Fruit fly (Drosophila melanogaster) whole organism, pupa: ENCODE data around the gene Cnot4.

Experiments
- CG10348 ChIP-seq: fragments of 200-800 bp; sonication (Bioruptor generic); IDR thresholded peaks from 2 replicates; pipeline ENCODE4 v1.3.6; 2022; ENCODE audit warnings: missing biosample characterization, missing genetic modification characterization
- CG12605 ChIP-seq: fragments of 200-800 bp; sonication (Bioruptor generic); IDR thresholded peaks from 2 replicates; pipeline ENCODE4 v1.3.6; 2022; ENCODE audit warnings: missing biosample characterization, missing genetic modification characterization
- CG13204 ChIP-seq: fragments of 200-800 bp; sonication (Bioruptor generic); optimal IDR thresholded peaks from 2 replicates; lab custom pipeline; 2018; ENCODE audit warnings: missing biosample characterization, mild to moderate bottlenecking, missing genetic modification characterization, moderate library complexity
- CG14655 ChIP-seq: fragments of 200-800 bp; sonication (Bioruptor generic); optimal IDR thresholded peaks from 3 replicates; lab custom pipeline; 2017; ENCODE audit warnings: mild to moderate bottlenecking, missing biosample characterization, missing genetic modification reagents, missing genetic modification characterization
- CG15710 ChIP-seq: fragments of 200-800 bp; sonication (Bioruptor generic); optimal IDR thresholded peaks from 2 replicates; lab custom pipeline; 2018; ENCODE audit warnings: missing biosample characterization, mild to moderate bottlenecking, missing genetic modification characterization, moderate library complexity
- CG17806 ChIP-seq: fragments of 200-800 bp; sonication (Bioruptor generic); optimal IDR thresholded peaks from 2 replicates; lab custom pipeline; 2018; ENCODE audit warnings: missing biosample characterization, mild to moderate bottlenecking, missing genetic modification characterization, moderate library complexity
- CG32121 ChIP-seq: fragments of 200-800 bp; sonication (Bioruptor generic); IDR thresholded peaks from 2 replicates; pipeline ENCODE4 v1.3.6; 2022; ENCODE audit warnings: missing biosample characterization, missing genetic modification characterization
- CG34367 ChIP-seq: fragments of 200-800 bp; sonication (Bioruptor generic); optimal IDR thresholded peaks from 2 replicates; lab custom pipeline; 2018; ENCODE audit warnings: missing biosample characterization, mild to moderate bottlenecking, missing genetic modification characterization
- CG4496 ChIP-seq: fragments of 200-800 bp; sonication (Bioruptor generic); IDR thresholded peaks from 3 replicates; pipeline ENCODE4 v1.3.6; 2022; ENCODE audit warnings: missing biosample characterization, missing genetic modification characterization
- CG8159 ChIP-seq: fragments of 200-800 bp; sonication (Bioruptor generic); optimal IDR thresholded peaks from 3 replicates; lab custom pipeline; 2018; ENCODE audit warnings: missing biosample characterization, mild to moderate bottlenecking, missing genetic modification characterization, moderate library complexity
- CG8301 ChIP-seq: fragments of 200-800 bp; sonication (Bioruptor generic); optimal IDR thresholded peaks from 2 replicates; lab custom pipeline; 2018; ENCODE audit warnings: missing biosample characterization, mild to moderate bottlenecking, missing genetic modification characterization
- CG9948 ChIP-seq: fragments of 200-800 bp; sonication (Bioruptor generic); optimal IDR thresholded peaks from 2 replicates; lab custom pipeline; 2018; ENCODE audit warnings: missing biosample characterization, mild to moderate bottlenecking, missing genetic modification characterization, moderate library complexity
- D1 ChIP-seq: fragments of 200-800 bp; sonication (Bioruptor generic); optimal IDR thresholded peaks from 2 replicates; lab custom pipeline; 2018; ENCODE audit warnings: missing biosample characterization, mild to moderate bottlenecking, missing genetic modification characterization, moderate library complexity
- EcR ChIP-seq: fragments of 200-800 bp; sonication (Bioruptor generic); optimal IDR thresholded peaks from 3 replicates; lab custom pipeline; 2019; ENCODE audit warnings: missing biosample characterization, missing genetic modification characterization, mild to moderate bottlenecking, moderate library complexity, missing genetic modification reagents
- Ets98B ChIP-seq: fragments of 200-800 bp; sonication (Bioruptor generic); IDR thresholded peaks from 2 replicates; pipeline ENCODE4 v1.3.6; 2022; ENCODE audit warnings: missing biosample characterization, missing genetic modification characterization
- Pif1A ChIP-seq: fragments of 200-800 bp; sonication (Bioruptor generic); optimal IDR thresholded peaks from 3 replicates; lab custom pipeline; 2016; ENCODE audit warnings: missing biosample characterization, missing genetic modification characterization
- Pif1B ChIP-seq: fragments of 200-800 bp; sonication (Bioruptor generic); optimal IDR thresholded peaks from 3 replicates; lab custom pipeline; 2016; ENCODE audit warnings: missing biosample characterization, missing genetic modification characterization
- Snoo ChIP-seq: fragments of 200-800 bp; sonication (Bioruptor generic); optimal IDR thresholded peaks from 3 replicates; lab custom pipeline; 2017; ENCODE audit warnings: missing biosample characterization, mild to moderate bottlenecking, missing genetic modification characterization, inconsistent platforms
- fd96Ca ChIP-seq: fragments of 200-800 bp; sonication (Bioruptor generic); IDR thresholded peaks from 3 replicates; pipeline ENCODE4 v1.3.6; 2022; ENCODE audit warnings: missing biosample characterization, missing genetic modification characterization
- gl ChIP-seq: fragments of 200-800 bp; sonication (Bioruptor generic); optimal IDR thresholded peaks from 2 replicates; lab custom pipeline; 2018; ENCODE audit warnings: missing biosample characterization, mild to moderate bottlenecking, missing genetic modification characterization
- rn ChIP-seq: fragments of 200-800 bp; sonication (Bioruptor generic); IDR thresholded peaks from 2 replicates; pipeline ENCODE4 v1.3.6; 2022; ENCODE audit warnings: missing biosample characterization, missing genetic modification characterization

Cnot4 gene

DNA sequence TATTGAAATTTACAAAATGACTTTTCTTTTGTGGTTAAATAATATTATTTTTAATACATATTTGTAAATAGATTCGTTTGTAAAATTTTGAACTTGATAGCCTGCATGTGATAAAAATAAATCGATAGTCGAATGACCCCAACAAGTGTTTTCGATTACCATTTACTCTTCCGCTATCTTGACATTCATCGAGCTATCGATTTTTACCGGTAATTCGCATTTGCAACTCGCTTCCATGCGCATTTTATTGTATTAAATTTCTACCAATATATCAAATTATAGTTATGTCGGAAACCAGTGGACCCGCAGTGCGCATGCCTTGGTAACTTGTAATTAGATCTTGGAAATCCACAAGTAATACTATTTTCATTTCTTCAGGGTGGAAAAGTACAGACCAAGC, 22.5 kb downstream of the Cnot4 start, which contains the start of gene RfC3:
TSS of gene RfC3 (plus strand) at position 210 of the 400 bp plus-strand sequence.
- no peak for TF ChIP-seq rn (GFP tag; lab: Robert Waterston, UW)
- no peak for TF ChIP-seq CG13204
- TF ChIP-seq fd96Ca: no peak
- TF ChIP-seq Pif1A (GFP tag; lab: Kevin White, UChicago): no peak
- no peak for TF ChIP-seq CG32121 (GFP tag; lab: Robert Waterston, UW)
- no peak for TF ChIP-seq CG14655 (GFP tag; lab: Kevin White, UChicago)
- no peak for TF ChIP-seq gl (tag; lab: Kevin White, UChicago)
- no peak for TF ChIP-seq CG10348 (GFP tag; lab: Robert Waterston, UW)
- TF ChIP-seq CG12605: no peak
- TF ChIP-seq Snoo (tag; lab: Kevin White, UChicago): no peak
- TF ChIP-seq CG8301 (tag; lab: Kevin White, UChicago): no peak
- TF ChIP-seq EcR (GFP tag; lab: Kevin White, UChicago): no peak
- no peak for TF ChIP-seq CG17806 (tag; lab: Kevin White, UChicago)
- TF ChIP-seq CG34367 (tag; lab: Kevin White, UChicago): no peak
- no peak for TF ChIP-seq Ets98B (GFP tag; lab: Robert Waterston, UW)
- TF ChIP-seq CG4496 (GFP tag; lab: Robert Waterston, UW): no peak
- TF ChIP-seq Pif1B (GFP tag; lab: Kevin White, UChicago): no peak
- TF ChIP-seq D1: no peak
- TF ChIP-seq CG8159 (tag; lab: Kevin White, UChicago): no peak
- no peak for TF ChIP-seq CG9948

DNA sequence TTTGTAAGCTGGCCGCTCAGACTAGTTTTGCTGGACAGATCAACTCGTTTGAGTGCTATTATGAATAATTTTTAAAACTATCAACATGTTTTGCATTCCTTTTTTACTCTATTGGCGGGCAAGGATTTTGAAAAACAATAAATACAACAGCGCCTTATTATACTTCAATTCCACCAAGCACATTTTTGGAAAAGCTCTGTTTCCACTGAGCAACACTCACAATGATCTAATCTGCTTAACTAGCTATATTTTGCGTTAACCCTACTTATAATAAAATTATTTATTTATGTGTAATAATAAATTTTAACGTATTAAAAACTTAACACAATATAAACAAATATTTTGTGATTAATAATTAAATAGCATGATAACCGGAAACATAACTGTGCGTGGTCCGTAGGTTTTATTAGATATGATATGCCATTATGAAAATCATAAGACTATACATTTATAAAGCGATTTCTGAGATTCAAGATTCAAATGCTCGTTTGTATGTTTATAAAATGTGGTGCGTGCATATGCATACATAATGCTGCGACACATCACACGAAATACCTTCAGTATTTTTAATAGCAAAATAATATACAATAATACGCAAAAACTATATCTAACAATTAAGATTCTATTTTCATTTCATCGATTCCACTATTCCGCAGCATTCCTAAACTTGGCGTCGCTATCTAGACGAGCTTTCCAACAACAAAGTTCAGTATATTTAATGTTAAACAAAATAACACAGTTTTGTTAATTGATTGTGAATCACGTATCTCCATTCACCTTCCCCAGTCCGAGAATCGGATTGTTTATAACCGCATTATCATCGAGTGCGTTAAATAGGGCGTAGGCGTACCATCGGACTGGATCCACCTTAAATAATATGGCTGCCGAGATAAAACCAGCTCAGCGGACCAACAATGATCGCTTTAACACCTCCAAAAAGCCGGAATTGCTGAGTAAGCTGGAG, 26.4 kb downstream of the Cnot4 start, which contains the start of the genes pie and Wdfy2:
TSS of gene pie (minus strand) at position 138 of the 964 bp plus-strand sequence.
TSS of gene Wdfy2 (plus strand) at position 649 of the 964 bp plus-strand sequence.
- TF ChIP-seq CG4496 (GFP tag; lab: Robert Waterston, UW) (no peak), CG15710 (tag; lab: Kevin White, UChicago) (peak; percentile 16)

DNA sequence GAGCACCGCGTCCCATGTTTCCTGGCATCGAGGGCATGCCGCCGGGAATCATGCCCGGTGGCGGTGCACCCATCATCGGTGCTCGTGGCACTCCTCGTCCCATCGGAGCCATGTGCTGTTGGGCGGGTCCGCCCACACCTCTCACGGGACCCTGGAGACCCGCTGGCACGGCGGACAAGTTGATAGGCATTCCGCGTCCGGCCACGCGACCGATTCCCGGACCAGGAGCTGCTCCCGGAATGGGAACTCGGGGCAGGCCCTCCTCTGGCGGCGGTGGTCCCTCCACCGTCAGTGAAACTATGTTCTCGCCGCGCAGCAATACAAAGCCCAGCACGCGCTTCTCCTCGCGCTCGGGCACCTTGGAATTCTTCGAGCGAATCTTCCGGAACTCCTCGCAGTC, 29.1 kb downstream of the Cnot4 start:
- TF ChIP-seq CG14655 (GFP tag; lab: Kevin White, UChicago) (no peak), CG12605 (no peak), Ets98B (GFP tag; lab: Robert Waterston, UW) (no peak), EcR (GFP tag; lab: Kevin White, UChicago) (no peak), CG4496 (GFP tag; lab: Robert Waterston, UW) (no peak), Pif1B (GFP tag; lab: Kevin White, UChicago) (no peak), CG8159 (tag; lab: Kevin White, UChicago) (no peak), CG9948 (no peak), fd96Ca (no peak), rn (GFP tag; lab: Robert Waterston, UW) (no peak), CG8301 (tag; lab: Kevin White, UChicago) (no peak), CG32121 (GFP tag; lab: Robert Waterston, UW) (no peak), CG17806 (tag; lab: Kevin White, UChicago) (no peak), gl (tag; lab: Kevin White, UChicago) (no peak), Snoo (tag; lab: Kevin White, UChicago) (no peak), CG15710 (tag; lab: Kevin White, UChicago) (no peak), D1 (no peak), CG13204 (no peak), CG34367 (tag; lab: Kevin White, UChicago) (no peak), CG10348 (GFP tag; lab: Robert Waterston, UW) (no peak)

DNA sequence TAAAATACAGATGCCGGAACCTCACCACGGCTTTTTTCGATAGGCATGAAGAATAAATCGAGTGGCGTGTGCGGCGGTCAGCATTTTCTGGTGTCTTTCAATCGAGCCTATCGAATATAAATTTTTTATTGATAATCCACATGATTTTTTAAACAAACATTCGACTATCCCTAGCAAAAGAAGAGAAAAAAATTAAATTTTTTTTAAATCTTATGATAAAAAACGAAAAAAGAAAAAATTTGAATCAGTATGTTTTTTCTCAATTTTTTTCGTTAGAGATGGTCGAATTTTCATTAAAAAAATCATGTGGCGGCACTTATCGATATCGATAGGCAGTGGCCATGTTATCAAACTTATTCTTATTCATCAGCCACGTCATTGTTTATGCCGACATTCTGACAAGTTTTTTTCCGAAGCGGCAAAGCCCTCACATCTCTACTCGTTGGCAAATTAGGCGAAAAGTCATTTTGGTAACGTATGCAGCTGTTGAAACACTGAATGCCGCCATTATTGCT, 30.1 kb downstream of the Cnot4 start, which contains the start of the genes SmB and KdelR:
TSS of gene SmB (minus strand) at position 94 of the 515 bp plus-strand sequence.
TSS of gene KdelR (plus strand) at position 354 of the 515 bp plus-strand sequence.
- TF ChIP-seq gl (tag; lab: Kevin White, UChicago) (no peak), fd96Ca (no peak), CG9948 (no peak), CG32121 (GFP tag; lab: Robert Waterston, UW) (no peak), Snoo (tag; lab: Kevin White, UChicago) (no peak), Pif1A (GFP tag; lab: Kevin White, UChicago) (no peak), CG17806 (tag; lab: Kevin White, UChicago) (no peak), CG13204 (no peak)

DNA sequence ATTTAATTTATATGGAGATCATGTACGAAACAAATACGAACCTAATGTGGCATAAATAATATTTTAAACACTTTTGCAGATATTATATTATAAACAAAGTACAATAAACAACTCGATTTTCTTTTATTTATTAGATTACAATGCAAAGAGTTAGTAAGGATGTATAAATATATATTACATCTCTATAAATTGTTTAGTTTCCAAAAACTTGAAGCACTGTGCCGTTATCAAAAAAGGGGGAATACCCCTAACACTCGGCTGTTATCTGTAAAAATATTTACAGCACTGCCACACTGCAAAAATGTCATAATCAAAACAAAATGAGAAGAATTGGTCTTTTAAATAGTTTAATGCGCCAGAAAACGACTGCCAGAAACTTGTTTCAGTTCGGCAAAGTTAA, 32.0 kb downstream of the Cnot4 start, which contains the start of gene CG5188:
TSS of gene CG5188 (plus strand) at position 302 of the 400 bp plus-strand sequence.
- peak; percentile 38 for TF ChIP-seq CG17806 (tag; lab: Kevin White, UChicago)
- TF ChIP-seq CG9948: peak; percentile 9
- TF ChIP-seq CG12605: peak; percentile 58
- TF ChIP-seq CG15710 (tag; lab: Kevin White, UChicago): peak; percentile 34
- TF ChIP-seq CG4496 (GFP tag; lab: Robert Waterston, UW): peak; percentile 25; the same call in 1 of the 3 replicates
- TF ChIP-seq rn (GFP tag; lab: Robert Waterston, UW): no peak
- TF ChIP-seq Ets98B (GFP tag; lab: Robert Waterston, UW): peak; percentile 62; the same call in 1 of the 2 replicates
- TF ChIP-seq CG32121 (GFP tag; lab: Robert Waterston, UW): peak; percentile 48
- TF ChIP-seq CG10348 (GFP tag; lab: Robert Waterston, UW): no peak
- TF ChIP-seq CG8301 (tag; lab: Kevin White, UChicago): peak; percentile 50
- no peak for TF ChIP-seq gl (tag; lab: Kevin White, UChicago)
- no peak for TF ChIP-seq D1
- peak; percentile 34 for TF ChIP-seq Snoo (tag; lab: Kevin White, UChicago)
- peak; percentile 48 for TF ChIP-seq CG8159 (tag; lab: Kevin White, UChicago)
- no peak for TF ChIP-seq EcR (GFP tag; lab: Kevin White, UChicago)
- TF ChIP-seq, all 21 proteins: peak for 10
